Worm (Caenorhabditis elegans) whole organism, L3 larva: Measurements from ENCODE around the gene R13H4.6.

Source experiments
- ceh-9 ChIP-seq: sonication (generic microtip); optimal IDR thresholded peaks from 2 replicates; lab custom pipeline; 2018; ENCODE audit warnings: missing biosample characterization, missing genetic modification characterization
- fkh-10 ChIP-seq: sonication (generic microtip); optimal IDR thresholded peaks from 2 replicates; lab custom pipeline; 2017; ENCODE audit warnings: missing biosample characterization, missing genetic modification reagents, missing genetic modification characterization
- fos-1 ChIP-seq: fragments of 150-350 bp; optimal IDR thresholded peaks from 2 replicates; lab custom pipeline; 2014; ENCODE audit warnings: missing biosample characterization, missing genetic modification characterization
- lin-39 ChIP-seq: fragments of 150-350 bp; optimal IDR thresholded peaks from 2 replicates; lab custom pipeline; 2018; ENCODE audit warnings: missing biosample characterization, missing genetic modification reagents, missing genetic modification characterization
- lsy-12 ChIP-seq: sonication (generic microtip); optimal IDR thresholded peaks from 2 replicates; lab custom pipeline; 2016; ENCODE audit warnings: mild to moderate bottlenecking, missing genetic modification characterization, missing compliant biosample characterization
- nfya-1 ChIP-seq: sonication (generic microtip); optimal IDR thresholded peaks from 2 replicates; lab custom pipeline; 2017; ENCODE audit warnings: missing genetic modification characterization, mild to moderate bottlenecking, missing compliant biosample characterization, antibody characterized with exemption, moderate library complexity; ENCODE audit not compliant: insufficient read depth
- nhr-12 ChIP-seq: fragments of 150-350 bp; optimal IDR thresholded peaks from 2 replicates; lab custom pipeline; 2014; ENCODE audit warnings: missing biosample characterization, missing genetic modification characterization
- nhr-23 ChIP-seq: fragments of 150-350 bp; optimal IDR thresholded peaks from 2 replicates; lab custom pipeline; 2014; ENCODE audit warnings: missing biosample characterization, missing genetic modification reagents, missing genetic modification characterization
- nhr-237 ChIP-seq: fragments of 150-350 bp; optimal IDR thresholded peaks from 2 replicates; lab custom pipeline; 2014; ENCODE audit warnings: missing biosample characterization, missing genetic modification characterization
- nhr-25 ChIP-seq: sonication (generic microtip); optimal IDR thresholded peaks from 2 replicates; lab custom pipeline; 2017; ENCODE audit warnings: missing biosample characterization, missing genetic modification characterization
- unc-62 ChIP-seq: fragments of 150-350 bp; sonication (generic microtip); optimal IDR thresholded peaks from 4 replicates; lab custom pipeline; 2014; ENCODE audit warnings: missing biosample characterization, missing genetic modification reagents, missing genetic modification characterization

- TF ChIP-seq ceh-9 (tag; lab: Kevin White, UChicago) (no peak), nhr-23 (tag; lab: Kevin White, UChicago) (no peak), lsy-12 (tag; lab: Kevin White, UChicago) (no peak), fos-1 (tag; lab: Kevin White, UChicago) (no peak), unc-62 (GFP tag; lab: Kevin White, UChicago) (no peak), nfya-1 (tag; lab: Kevin White, UChicago) (no peak), fkh-10 (GFP tag; lab: Kevin White, UChicago) (no peak), nhr-12 (no peak), nhr-25 (tag; lab: Kevin White, UChicago) (no peak), lin-39 (tag; lab: Kevin White, UChicago) (no peak), nhr-237 (tag; lab: Kevin White, UChicago) (no peak)
Measured at ce11 chrV:11854905-11855304, 8.0 kb upstream of the R13H4.6 start.
